Worm (Caenorhabditis elegans): ENCODE results near the gene dna-2.

DNA sequence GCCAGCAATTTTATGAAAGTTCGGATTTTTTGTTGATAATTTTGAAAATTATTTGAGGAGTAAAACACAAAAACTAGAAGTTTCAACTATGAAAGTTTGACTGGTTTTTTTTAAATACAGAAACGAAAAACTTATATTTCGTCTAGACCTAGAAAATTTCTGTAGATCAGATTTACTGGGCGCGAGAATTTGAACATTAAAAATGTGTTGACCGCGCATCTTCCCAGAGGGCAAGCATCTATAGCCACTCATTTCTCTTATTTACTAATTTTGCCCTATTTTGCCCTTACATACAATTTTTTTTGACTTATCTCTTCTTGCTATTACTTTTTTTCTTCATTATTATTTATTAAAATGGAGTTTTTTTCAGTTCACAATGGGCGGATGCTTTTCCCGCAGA lies 30.7 kb downstream of the dna-2 start, which contains the start of gene F43G6.10:
- TF ChIP-seq med-1 (GFP tag; optimal IDR thresholded peaks at IDR 0.05; ENCODE audit: insufficient read depth) (no peak), tab-1 (GFP tag; IDR thresholded peaks at IDR 0.05) (no peak), ztf-29 (GFP tag; IDR thresholded peaks at IDR 0.05) (no peak), flt-1 (GFP tag; IDR thresholded peaks at IDR 0.05) (no peak), ref-1 (GFP tag; conservative IDR thresholded peaks at IDR 0.05) (no peak)
